Fruit fly (Drosophila melanogaster): Measurements from ENCODE around the gene Aven.
A peak's percentile ranks its signal among the peaks of the same experiment; 100 is the strongest.

Aven gene

dm6 chrX:12596353-12597107 lies 32.9 kb downstream of the Aven start:
- TF ChIP-seq Dif (GFP tag; optimal IDR thresholded peaks at IDR 0.05; ENCODE audit: partially characterized antibody) = no peak
- no peak for TF ChIP-seq ey (GFP tag; optimal IDR thresholded peaks at IDR 0.05)
- TF ChIP-seq tai (GFP tag; optimal IDR thresholded peaks at IDR 0.05) = no peak
- TF ChIP-seq Mio (GFP tag; optimal IDR thresholded peaks at IDR 0.05) = no peak
- TF ChIP-seq rgr (GFP tag; optimal IDR thresholded peaks at IDR 0.05) = peak; percentile 73
- TF ChIP-seq sv (GFP tag; optimal IDR thresholded peaks at IDR 0.05) = no peak
- TF ChIP-seq CG32264 (GFP tag; optimal IDR thresholded peaks at IDR 0.05) = peak; percentile 46
- TF ChIP-seq Rel (GFP tag; optimal IDR thresholded peaks at IDR 0.05) = peak; percentile 4
- peak; percentile 63 for TF ChIP-seq Rel (tag; optimal IDR thresholded peaks at IDR 0.05)
- peak; percentile 4 for TF ChIP-seq HLH106 (tag; optimal IDR thresholded peaks at IDR 0.05)
- peak; percentile 31 for TF ChIP-seq br (GFP tag; optimal IDR thresholded peaks at IDR 0.05)
- TF ChIP-seq OdsH (GFP tag; optimal IDR thresholded peaks at IDR 0.05) = no peak
- no peak for TF ChIP-seq CG9705 (GFP tag; optimal IDR thresholded peaks at IDR 0.05)
- TF ChIP-seq Sp1 (GFP tag; optimal IDR thresholded peaks at IDR 0.05) = peak; percentile 95
- TF ChIP-seq psq (GFP tag; optimal IDR thresholded peaks at IDR 0.05) = peak; percentile 14
- TF ChIP-seq dmrt93B (GFP tag; optimal IDR thresholded peaks at IDR 0.05) = no peak
- no peak for TF ChIP-seq CrebA (GFP tag; optimal IDR thresholded peaks at IDR 0.05; ENCODE audit: borderline replicate concordance)
- peak; percentile 72 for TF ChIP-seq Vsx2 (GFP tag; optimal IDR thresholded peaks at IDR 0.05; ENCODE audit: partially characterized antibody)
- TF ChIP-seq Jra (GFP tag; optimal IDR thresholded peaks at IDR 0.05) = peak; percentile 36
- TF ChIP-seq dl (GFP tag; optimal IDR thresholded peaks at IDR 0.05; ENCODE audit: insufficient read depth in 1 of 2, partially characterized antibody in 2 of 2) = no peak
- peak; percentile 12 for TF ChIP-seq h (GFP tag; optimal IDR thresholded peaks at IDR 0.05)
- TF ChIP-seq Hnf4 (GFP tag; optimal IDR thresholded peaks at IDR 0.05) = no peak

- TF ChIP-seq sage (GFP tag; optimal IDR thresholded peaks at IDR 0.05) = no peak
- no peak for TF ChIP-seq Rel (GFP tag; optimal IDR thresholded peaks at IDR 0.05)
- TF ChIP-seq Rel (tag; optimal IDR thresholded peaks at IDR 0.05) = no peak
- peak; percentile 28 for TF ChIP-seq Sp1 (GFP tag; optimal IDR thresholded peaks at IDR 0.05)
- TF ChIP-seq CG32264 (GFP tag; optimal IDR thresholded peaks at IDR 0.05) = no peak
- no peak for TF ChIP-seq tai (GFP tag; optimal IDR thresholded peaks at IDR 0.05)
- peak; percentile 66 for TF ChIP-seq HLH106 (tag; optimal IDR thresholded peaks at IDR 0.05)
- peak; percentile 27 for TF ChIP-seq woc (GFP tag; optimal IDR thresholded peaks at IDR 0.05)
- TF ChIP-seq ey (GFP tag; optimal IDR thresholded peaks at IDR 0.05) = peak; percentile 12
- no peak for TF ChIP-seq lola (GFP tag; optimal IDR thresholded peaks at IDR 0.05)
- peak; percentile 37 for TF ChIP-seq psq (GFP tag; optimal IDR thresholded peaks at IDR 0.05)
- peak; percentile 54 for TF ChIP-seq dmrt93B (GFP tag; optimal IDR thresholded peaks at IDR 0.05)
- TF ChIP-seq CrebA (GFP tag; optimal IDR thresholded peaks at IDR 0.05; ENCODE audit: borderline replicate concordance) = no peak
- TF ChIP-seq CG9705 (GFP tag; optimal IDR thresholded peaks at IDR 0.05) = peak; percentile 30
- TF ChIP-seq Jra (GFP tag; optimal IDR thresholded peaks at IDR 0.05) = no peak
- no peak for TF ChIP-seq Abd-B (GFP tag; optimal IDR thresholded peaks at IDR 0.05)
- peak; percentile 26 for TF ChIP-seq rgr (GFP tag; optimal IDR thresholded peaks at IDR 0.05)
- TF ChIP-seq fru (GFP tag; optimal IDR thresholded peaks at IDR 0.05) = no peak
- TF ChIP-seq Hr83 (GFP tag; optimal IDR thresholded peaks at IDR 0.05; ENCODE audit: poor library complexity, severe bottlenecking) = peak; percentile 34
- peak; percentile 19 for TF ChIP-seq sv (GFP tag; optimal IDR thresholded peaks at IDR 0.05)
- TF ChIP-seq usp (GFP tag; optimal IDR thresholded peaks at IDR 0.05) = no peak
- peak; percentile 96 for TF ChIP-seq Vsx2 (GFP tag; optimal IDR thresholded peaks at IDR 0.05; ENCODE audit: partially characterized antibody)
- TF ChIP-seq N (GFP tag; optimal IDR thresholded peaks at IDR 0.05) = no peak
- TF ChIP-seq foxo (GFP tag; optimal IDR thresholded peaks at IDR 0.05) = peak in 1 of 2 experiments; percentile 61
- TF ChIP-seq Hnf4 (GFP tag; optimal IDR thresholded peaks at IDR 0.05) = no peak
These were observed 33.7 kb downstream of the Aven start, which contains the start of the genes CG1824 and Sec16 for dm6 chrX:12595610-12596336. TSS of gene CG1824 (minus strand) at chrX:12595624. TSS of gene Sec16 (plus strand) at chrX:12596047.

dm6 chrX:12595100-12595609 lies 34.3 kb downstream of the Aven start:
- TF ChIP-seq Mio (GFP tag; optimal IDR thresholded peaks at IDR 0.05) = no peak
- no peak for TF ChIP-seq Myc (optimal IDR thresholded peaks at IDR 0.05)
- no peak for TF ChIP-seq sage (GFP tag; optimal IDR thresholded peaks at IDR 0.05)
- no peak for TF ChIP-seq Jra (GFP tag; optimal IDR thresholded peaks at IDR 0.05)
- no peak for TF ChIP-seq HLH106 (tag; optimal IDR thresholded peaks at IDR 0.05)
- no peak for TF ChIP-seq lola (GFP tag; optimal IDR thresholded peaks at IDR 0.05)
- no peak for TF ChIP-seq psq (GFP tag; optimal IDR thresholded peaks at IDR 0.05)
